Worm (Caenorhabditis elegans) whole organism, L2 larva: ENCODE data around the gene srt-23.

Experiments used
- C34F6.9 ChIP-seq: fragments of 150-350 bp; optimal IDR thresholded peaks from 2 replicates; lab custom pipeline; 2014; ENCODE audit warnings: missing biosample characterization, missing genetic modification characterization
- aly-2 ChIP-seq: fragments of 150-350 bp; optimal IDR thresholded peaks from 2 replicates; lab custom pipeline; 2014; ENCODE audit warnings: missing biosample characterization, missing genetic modification characterization
- ama-1 ChIP-seq: fragments of 150-350 bp; optimal IDR thresholded peaks from 2 replicates; lab custom pipeline; 2018; ENCODE audit warnings: inconsistent platforms
- ceh-82 ChIP-seq: fragments of 150-350 bp; optimal IDR thresholded peaks from 2 replicates; lab custom pipeline; 2014; ENCODE audit warnings: missing biosample characterization, missing genetic modification characterization
- dmd-4 ChIP-seq: sonication (generic microtip); optimal IDR thresholded peaks from 2 replicates; lab custom pipeline; 2017; ENCODE audit warnings: missing biosample characterization, missing genetic modification characterization
- egl-27 ChIP-seq: sonication (generic microtip); optimal IDR thresholded peaks from 3 replicates; lab custom pipeline; 2017; ENCODE audit warnings: missing biosample characterization, missing genetic modification reagents, missing genetic modification characterization
- elt-1 ChIP-seq: fragments of 150-350 bp; optimal IDR thresholded peaks from 2 replicates; lab custom pipeline; 2014; ENCODE audit warnings: missing biosample characterization, missing genetic modification characterization
- elt-3 ChIP-seq: sonication (generic microtip); optimal IDR thresholded peaks from 2 replicates; lab custom pipeline; 2017; ENCODE audit warnings: missing biosample characterization, missing genetic modification characterization
- lsy-2 ChIP-seq, 2 experiments: fragments of 150-350 bp in 1 of 2; sonication (generic microtip) in 1 of 2; optimal IDR thresholded peaks; 2 replicates each; lab custom pipeline; 2014 to 2017; ENCODE audit warnings: missing biosample characterization in 2 of 2, missing genetic modification characterization in 2 of 2
- peb-1 ChIP-seq: fragments of 150-350 bp; optimal IDR thresholded peaks from 2 replicates; lab custom pipeline; 2014; ENCODE audit warnings: missing biosample characterization, missing genetic modification characterization
- snpc-4 ChIP-seq: fragments of 150-350 bp; optimal IDR thresholded peaks from 2 replicates; lab custom pipeline; 2014; ENCODE audit warnings: missing biosample characterization, missing genetic modification characterization
- unc-55 ChIP-seq: fragments of 150-350 bp; sonication (generic microtip); optimal IDR thresholded peaks from 3 replicates; lab custom pipeline; 2014; ENCODE audit warnings: missing biosample characterization, missing genetic modification reagents, missing genetic modification characterization
- unc-62 ChIP-seq: fragments of 150-350 bp; optimal IDR thresholded peaks from 2 replicates; lab custom pipeline; 2014; ENCODE audit warnings: missing biosample characterization, missing genetic modification reagents, missing genetic modification characterization
- zag-1 ChIP-seq: fragments of 150-350 bp; optimal IDR thresholded peaks from 2 replicates; lab custom pipeline; 2014; ENCODE audit warnings: missing biosample characterization, missing genetic modification characterization

- TF ChIP-seq ama-1 (lab: Kevin White, UChicago) (no peak), aly-2 (no peak), lsy-2 (tag; optimal IDR thresholded peaks at IDR 0.05; lab: Kevin White, UChicago) (no peak), unc-62 (no peak), zag-1 (tag; lab: Kevin White, UChicago) (no peak), peb-1 (tag; lab: Kevin White, UChicago) (no peak), elt-1 (tag; lab: Kevin White, UChicago) (no peak), elt-3 (no peak), C34F6.9 (tag; lab: Kevin White, UChicago) (no peak), egl-27 (no peak), dmd-4 (tag; lab: Kevin White, UChicago) (no peak), snpc-4 (tag; lab: Kevin White, UChicago) (no peak), unc-55 (GFP tag; lab: Kevin White, UChicago) (no peak), ceh-82 (no peak)
These were observed 25.6 kb upstream of the srt-23 start, which contains the start of gene srt-24 for ce11 chrIV:730937-731336.
